Fruit fly (Drosophila melanogaster): ENCODE data around the gene Tie.

Gene Tie

dm6 chr3L:4531941-4532478 lies at the start of gene Tie:
Gene Tie, minus strand, starts transcription at chr3L:4532145.
- TF ChIP-seq foxo (GFP tag; optimal IDR thresholded peaks at IDR 0.05) (no peak), Myc (optimal IDR thresholded peaks at IDR 0.05) (peak; percentile 20), dsf (GFP tag; optimal IDR thresholded peaks at IDR 0.05; ENCODE audit: borderline replicate concordance) (no peak), dl (GFP tag; optimal IDR thresholded peaks at IDR 0.05; ENCODE audit: insufficient read depth in 1 of 2, partially characterized antibody in 2 of 2) (no peak)

dm6 chr3L:4575392-4575791 lies 43.4 kb upstream of the Tie start:
- peak; percentile 93 for TF ChIP-seq Dfd (GFP tag; optimal IDR thresholded peaks at IDR 0.05)
- TF ChIP-seq pan (optimal IDR thresholded peaks at IDR 0.05): no peak

dm6 chr3L:4574439-4574838 lies 42.5 kb upstream of the Tie start:
- TF ChIP-seq foxo (GFP tag; optimal IDR thresholded peaks at IDR 0.05) (no peak), dl (GFP tag; optimal IDR thresholded peaks at IDR 0.05; ENCODE audit: insufficient read depth in 1 of 2, partially characterized antibody in 2 of 2) (no peak), Jra (GFP tag; optimal IDR thresholded peaks at IDR 0.05) (no peak), Hr83 (GFP tag; optimal IDR thresholded peaks at IDR 0.05; ENCODE audit: poor library complexity, severe bottlenecking) (no peak)

DNA sequence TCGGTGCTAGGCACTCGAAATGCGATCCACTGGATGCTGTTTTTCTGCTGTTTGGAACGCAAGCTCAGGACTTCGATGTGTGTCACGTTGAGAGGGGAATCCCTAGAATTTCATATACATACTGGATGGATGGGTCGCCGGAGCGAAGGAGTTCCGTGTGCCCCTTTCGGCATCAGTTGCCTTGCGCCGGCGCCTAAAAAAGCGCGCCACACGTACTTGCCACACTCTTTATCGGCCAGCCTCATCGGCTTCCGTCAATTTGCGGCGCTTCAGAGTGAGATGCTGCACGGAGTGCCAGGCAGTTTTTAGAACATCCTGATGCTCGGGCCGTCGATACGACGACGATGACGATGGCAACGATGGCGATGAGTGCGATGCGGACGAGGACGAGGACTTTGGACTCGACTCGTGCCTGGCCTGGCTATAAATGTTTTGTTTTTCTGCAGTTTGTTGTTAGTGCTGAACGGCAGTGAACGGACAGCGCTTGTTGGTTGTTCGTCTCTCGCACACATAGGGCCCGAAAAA lies 24.9 kb upstream of the Tie start:
- TF ChIP-seq woc (GFP tag; optimal IDR thresholded peaks at IDR 0.05) (no peak), HLH106 (tag; optimal IDR thresholded peaks at IDR 0.05) (no peak), sage (GFP tag; optimal IDR thresholded peaks at IDR 0.05) (no peak), foxo (GFP tag; optimal IDR thresholded peaks at IDR 0.05) (no peak), Dif (GFP tag; optimal IDR thresholded peaks at IDR 0.05; ENCODE audit: partially characterized antibody) (no peak), GATAd (GFP tag; optimal IDR thresholded peaks at IDR 0.05) (no peak)

dm6 chr3L:4555787-4556186 lies 23.8 kb upstream of the Tie start, which contains the start of gene CG42540:
Gene CG42540, plus strand, starts transcription at chr3L:4556087.
- TF ChIP-seq dl (GFP tag; optimal IDR thresholded peaks at IDR 0.05; ENCODE audit: insufficient read depth in 1 of 2, partially characterized antibody in 2 of 2) (no peak), HLH106 (tag; optimal IDR thresholded peaks at IDR 0.05) (no peak), CrebA (GFP tag; optimal IDR thresholded peaks at IDR 0.05; ENCODE audit: borderline replicate concordance) (no peak), Mio (GFP tag; optimal IDR thresholded peaks at IDR 0.05) (no peak), woc (GFP tag; optimal IDR thresholded peaks at IDR 0.05) (no peak), Dif (GFP tag; optimal IDR thresholded peaks at IDR 0.05; ENCODE audit: partially characterized antibody) (no peak), brk (GFP tag; optimal IDR thresholded peaks at IDR 0.05) (no peak), dsf (GFP tag; optimal IDR thresholded peaks at IDR 0.05; ENCODE audit: borderline replicate concordance) (no peak), usp (GFP tag; optimal IDR thresholded peaks at IDR 0.05) (no peak), psq (GFP tag; optimal IDR thresholded peaks at IDR 0.05) (no peak)

DNA sequence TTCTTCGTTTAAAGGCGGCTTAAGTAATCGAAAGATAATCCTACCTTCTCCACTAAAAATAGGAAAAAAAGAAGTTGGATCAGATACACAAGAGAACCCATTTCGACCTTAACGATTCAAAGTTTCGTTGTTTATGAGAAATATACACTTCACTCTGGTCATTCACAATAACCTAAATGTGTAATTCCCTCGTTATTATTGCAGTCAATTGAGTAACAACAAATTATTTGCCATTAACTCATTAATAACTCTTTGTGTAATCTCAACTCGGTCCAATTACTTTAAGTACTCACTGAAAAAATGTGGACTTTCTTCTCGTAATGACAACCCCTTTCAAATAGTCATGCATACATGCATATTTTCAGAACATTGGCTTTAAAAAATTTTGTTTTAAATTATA lies 23.2 kb upstream of the Tie start, which contains the start of gene CG33777:
Gene CG33777, minus strand, starts transcription at position 101 of the 400 bp plus-strand sequence.
- no peak for TF ChIP-seq brk (GFP tag; optimal IDR thresholded peaks at IDR 0.05)
- no peak for TF ChIP-seq Dfd (GFP tag; optimal IDR thresholded peaks at IDR 0.05)
- no peak for TF ChIP-seq CG32264 (GFP tag; optimal IDR thresholded peaks at IDR 0.05)
- TF ChIP-seq jim (GFP tag; optimal IDR thresholded peaks at IDR 0.05): no peak
- no peak for TF ChIP-seq pan (optimal IDR thresholded peaks at IDR 0.05)
- TF ChIP-seq psq (GFP tag; optimal IDR thresholded peaks at IDR 0.05): no peak
- TF ChIP-seq lola (GFP tag; optimal IDR thresholded peaks at IDR 0.05): no peak

DNA sequence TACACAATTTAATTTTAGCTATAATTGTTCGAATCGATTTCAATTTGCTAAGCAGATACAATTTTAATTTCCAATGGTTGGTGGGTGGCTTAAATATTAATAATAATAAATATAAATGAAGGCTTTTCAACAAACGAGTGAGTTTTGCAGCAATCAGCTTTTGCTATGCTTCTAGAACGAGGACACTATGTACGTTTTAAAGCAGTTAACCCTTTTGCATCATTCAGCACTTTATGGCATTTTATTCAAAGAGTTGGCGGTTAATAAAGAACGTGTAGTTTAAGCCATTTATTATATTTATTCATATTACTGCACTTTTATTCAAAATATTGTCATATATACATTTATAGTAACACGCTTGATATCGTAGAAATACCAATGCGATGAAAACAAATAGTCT lies 22.3 kb upstream of the Tie start:
- TF ChIP-seq tai (GFP tag; optimal IDR thresholded peaks at IDR 0.05) (no peak), Dif (GFP tag; optimal IDR thresholded peaks at IDR 0.05; ENCODE audit: partially characterized antibody) (peak; percentile 79), dl (GFP tag; optimal IDR thresholded peaks at IDR 0.05; ENCODE audit: insufficient read depth in 1 of 2, partially characterized antibody in 2 of 2) (peak in 1 of 2 experiments; percentile 33)

dm6 chr3L:4553395-4553794 lies 21.4 kb upstream of the Tie start:
- TF ChIP-seq pan (optimal IDR thresholded peaks at IDR 0.05) (no peak), Abd-B (GFP tag; optimal IDR thresholded peaks at IDR 0.05) (no peak), Rel (GFP tag; optimal IDR thresholded peaks at IDR 0.05) (no peak), Rel (tag; optimal IDR thresholded peaks at IDR 0.05) (no peak), Dif (GFP tag; optimal IDR thresholded peaks at IDR 0.05; ENCODE audit: partially characterized antibody) (peak; percentile 93), HLH106 (tag; optimal IDR thresholded peaks at IDR 0.05) (no peak), Hnf4 (GFP tag; optimal IDR thresholded peaks at IDR 0.05) (no peak), CG32264 (GFP tag; optimal IDR thresholded peaks at IDR 0.05) (no peak), lola (GFP tag; optimal IDR thresholded peaks at IDR 0.05) (no peak), Myc (optimal IDR thresholded peaks at IDR 0.05) (peak; percentile 19), Jra (GFP tag; optimal IDR thresholded peaks at IDR 0.05) (no peak), br (GFP tag; optimal IDR thresholded peaks at IDR 0.05) (no peak), dmrt93B (GFP tag; optimal IDR thresholded peaks at IDR 0.05) (no peak), Vsx2 (GFP tag; optimal IDR thresholded peaks at IDR 0.05; ENCODE audit: partially characterized antibody) (peak; percentile 60), dsf (GFP tag; optimal IDR thresholded peaks at IDR 0.05; ENCODE audit: borderline replicate concordance) (no peak), sv (GFP tag; optimal IDR thresholded peaks at IDR 0.05) (no peak), sage (GFP tag; optimal IDR thresholded peaks at IDR 0.05) (no peak), psq (GFP tag; optimal IDR thresholded peaks at IDR 0.05) (no peak), CG9705 (GFP tag; optimal IDR thresholded peaks at IDR 0.05) (no peak), Hr78 (GFP tag; optimal IDR thresholded peaks at IDR 0.05) (no peak), GATAd (GFP tag; optimal IDR thresholded peaks at IDR 0.05) (no peak), CrebA (GFP tag; optimal IDR thresholded peaks at IDR 0.05; ENCODE audit: borderline replicate concordance) (no peak), brk (GFP tag; optimal IDR thresholded peaks at IDR 0.05) (no peak)

All from whole organism, wandering third instar larva.